Fruit fly (Drosophila melanogaster): ENCODE measurements around the gene Toll-9.

The Toll-9 gene

DNA sequence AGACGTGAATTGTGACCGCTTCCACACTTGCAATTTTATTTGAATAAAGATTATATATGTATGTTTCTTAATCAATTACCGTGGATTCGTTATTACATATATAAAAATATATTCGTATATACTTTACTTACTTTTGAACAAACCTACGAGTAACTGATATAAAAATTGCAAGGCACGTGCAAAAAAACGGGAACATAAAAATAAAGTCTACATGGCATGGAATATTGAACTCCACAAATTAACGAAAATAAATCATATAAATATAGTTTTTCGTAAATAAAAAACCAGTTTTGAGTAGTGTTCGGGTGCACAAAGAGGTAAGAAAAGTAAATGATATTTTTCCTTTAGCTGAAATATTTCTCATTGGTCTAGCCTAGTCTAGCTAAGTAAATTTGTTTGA, 24.2 kb downstream of the Toll-9 start, which contains the start of gene Spn77Bc:
Gene Spn77Bc, plus strand, starts transcription at position 301 of the 400 bp plus-strand sequence.
- TF ChIP-seq CG8478 (optimal IDR thresholded peaks at IDR 0.05) (no peak), unc-4 (GFP tag; IDR thresholded peaks at IDR 0.05; ENCODE audit: partially characterized antibody) (no peak), fd96Cb (tag; optimal IDR thresholded peaks at IDR 0.05) (no peak), Rfx (GFP tag; IDR thresholded peaks at IDR 0.05) (no peak), CG2199 (GFP tag; IDR thresholded peaks at IDR 0.05) (no peak), CG16779 (GFP tag; IDR thresholded peaks at IDR 0.05) (no peak), Eip74EF (GFP tag; optimal IDR thresholded peaks at IDR 0.05) (no peak), CG33213 (GFP tag; optimal IDR thresholded peaks at IDR 0.05) (no peak), sc (optimal IDR thresholded peaks at IDR 0.05) (no peak), sc (GFP tag; optimal IDR thresholded peaks at IDR 0.05) (no peak)

DNA sequence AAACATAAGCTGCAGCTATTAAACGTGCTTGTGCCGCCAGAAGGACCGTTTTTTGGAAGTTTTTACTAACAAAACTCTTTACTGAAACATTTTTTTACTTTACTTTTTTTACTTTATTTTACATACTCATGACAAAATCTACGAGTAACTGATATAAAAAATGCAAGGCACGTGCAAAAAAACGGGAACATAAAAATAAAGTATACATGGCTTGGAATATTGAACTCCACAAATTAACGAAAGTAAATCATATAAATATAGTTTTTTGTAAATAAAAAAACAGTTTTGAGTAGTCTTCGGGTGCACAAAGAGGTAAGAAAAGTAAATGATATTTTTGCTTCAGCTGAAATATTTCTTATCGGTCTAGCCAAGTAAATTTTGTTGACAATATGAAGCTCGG, 45.9 kb downstream of the Toll-9 start, which contains the start of gene Spn77Bb:
Gene Spn77Bb, plus strand, starts transcription at position 301 of the 400 bp plus-strand sequence.
- no peak for TF ChIP-seq Pdp1 (GFP tag; optimal IDR thresholded peaks at IDR 0.05)
- TF ChIP-seq CG10654 (GFP tag; optimal IDR thresholded peaks at IDR 0.05) = no peak
- TF ChIP-seq dysf (GFP tag; IDR thresholded peaks at IDR 0.05) = no peak
- TF ChIP-seq CG10267 (tag; optimal IDR thresholded peaks at IDR 0.05) = no peak
- TF ChIP-seq CG30403 (GFP tag; optimal IDR thresholded peaks at IDR 0.05) = no peak
- TF ChIP-seq CG13296 (GFP tag; optimal IDR thresholded peaks at IDR 0.05) = no peak
- no peak for TF ChIP-seq fd96Cb (tag; optimal IDR thresholded peaks at IDR 0.05)
- TF ChIP-seq cas (GFP tag; IDR thresholded peaks at IDR 0.05) = no peak
- TF ChIP-seq CG2116 (GFP tag; optimal IDR thresholded peaks at IDR 0.05) = no peak
- TF ChIP-seq gcm2 (GFP tag; optimal IDR thresholded peaks at IDR 0.05) = no peak
- TF ChIP-seq CG3065 (GFP tag; optimal IDR thresholded peaks at IDR 0.05) = no peak
- no peak for TF ChIP-seq emc (GFP tag; optimal IDR thresholded peaks at IDR 0.05)
- no peak for TF ChIP-seq CG11504 (tag; optimal IDR thresholded peaks at IDR 0.05)
- TF ChIP-seq lov (optimal IDR thresholded peaks at IDR 0.05) = no peak
- no peak for TF ChIP-seq lov (GFP tag; IDR thresholded peaks at IDR 0.05)
- TF ChIP-seq sqz (GFP tag; optimal IDR thresholded peaks at IDR 0.05) = no peak
- no peak for TF ChIP-seq CG12071 (GFP tag; optimal IDR thresholded peaks at IDR 0.05)
- TF ChIP-seq CG6791 (GFP tag; IDR thresholded peaks at IDR 0.05; ENCODE audit: partially characterized antibody) = no peak
- TF ChIP-seq Dbx (GFP tag; IDR thresholded peaks at IDR 0.05) = no peak

- TF ChIP-seq BEAF-32 (GFP tag; optimal IDR thresholded peaks at IDR 0.05) = peak; percentile 52
- peak; percentile 53 for TF ChIP-seq CG16813 (GFP tag; IDR thresholded peaks at IDR 0.05; ENCODE audit: partially characterized antibody)
- TF ChIP-seq CG11456 (GFP tag; IDR thresholded peaks at IDR 0.05) = peak; percentile 42; the same call in 1 of the 3 replicates
- TF ChIP-seq ranshi (GFP tag; IDR thresholded peaks at IDR 0.05) = no peak
- TF ChIP-seq CG6791 (GFP tag; IDR thresholded peaks at IDR 0.05; ENCODE audit: partially characterized antibody) = peak; percentile 51; the same call in 2 of the 3 replicates
- TF ChIP-seq CG9932 (GFP tag; IDR thresholded peaks at IDR 0.05) = 0 out of 2 replicates have a peak, but pooled peaks have one; percentile 14
- TF ChIP-seq CTCF (GFP tag; optimal IDR thresholded peaks at IDR 0.05) = peak; percentile 91
- peak; percentile 82 for TF ChIP-seq CG2199 (GFP tag; IDR thresholded peaks at IDR 0.05)
- TF ChIP-seq bbx (GFP tag; IDR thresholded peaks at IDR 0.05; ENCODE audit: partially characterized antibody) = peak; percentile 43; the same call in 1 of the 2 replicates
- no peak for TF ChIP-seq CG3995 (GFP tag; optimal IDR thresholded peaks at IDR 0.05)
- TF ChIP-seq disco-r (GFP tag; optimal IDR thresholded peaks at IDR 0.05) = no peak
- no peak for TF ChIP-seq gem (tag; optimal IDR thresholded peaks at IDR 0.05)
- no peak for TF ChIP-seq Kr (GFP tag; optimal IDR thresholded peaks at IDR 0.05)
- no peak for TF ChIP-seq Sin3A (optimal IDR thresholded peaks at IDR 0.05)
- TF ChIP-seq amos (GFP tag; IDR thresholded peaks at IDR 0.05; ENCODE audit: partially characterized antibody) = peak; percentile 57
- peak; percentile 65 for TF ChIP-seq Bgb (GFP tag; IDR thresholded peaks at IDR 0.05; ENCODE audit: partially characterized antibody)
- peak; percentile 12 for TF ChIP-seq stwl (tag; optimal IDR thresholded peaks at IDR 0.05)
- no peak for TF ChIP-seq CG16863 (GFP tag; optimal IDR thresholded peaks at IDR 0.05)
- no peak for TF ChIP-seq Trl (optimal IDR thresholded peaks at IDR 0.05)
- no peak for TF ChIP-seq Trl (GFP tag; optimal IDR thresholded peaks at IDR 0.05)
- TF ChIP-seq knrl (GFP tag; IDR thresholded peaks at IDR 0.05; ENCODE audit: partially characterized antibody) = peak; percentile 49; the same call in 1 of the 3 replicates
Observed at dm6 chr3L:20320044-20320443, 46.5 kb downstream of the Toll-9 start.

Data from whole organism, embryonic.